Fruit fly (Drosophila melanogaster) whole organism, embryonic: ENCODE data around the gene Spc105R.

ENCODE experiments used
- Blimp-1 ChIP-seq: fragments of 200-800 bp; sonication (Bioruptor generic); optimal IDR thresholded peaks from 3 replicates; lab custom pipeline; 2018; ENCODE audit warnings: missing biosample characterization, missing genetic modification characterization, mild to moderate bottlenecking, moderate library complexity, missing genetic modification reagents
- CG10209 ChIP-seq: fragments of 200-800 bp; sonication (Bioruptor generic); optimal IDR thresholded peaks from 3 replicates; lab custom pipeline; 2017; ENCODE audit warnings: missing biosample characterization, mild to moderate bottlenecking, missing genetic modification characterization, missing genetic modification reagents
- CG11695 ChIP-seq: fragments of 200-800 bp; sonication (Bioruptor generic); IDR thresholded peaks from 3 replicates; pipeline ENCODE4 v1.3.6; 2022; ENCODE audit warnings: missing biosample characterization, missing genetic modification characterization
- CG12299 ChIP-seq: fragments of 200-800 bp; sonication (Bioruptor generic); optimal IDR thresholded peaks from 2 replicates; lab custom pipeline; 2018; ENCODE audit warnings: missing biosample characterization, mild to moderate bottlenecking, missing genetic modification characterization
- CG1233 ChIP-seq: fragments of 200-800 bp; sonication (Bioruptor generic); optimal IDR thresholded peaks from 4 replicates; lab custom pipeline; 2018; ENCODE audit warnings: missing biosample characterization, mild to moderate bottlenecking, missing genetic modification characterization
- CG14441 ChIP-seq: fragments of 200-800 bp; sonication (Bioruptor generic); IDR thresholded peaks from 2 replicates; pipeline ENCODE4 v1.3.6; 2022; ENCODE audit warnings: missing biosample characterization, missing genetic modification characterization
- CG14667 ChIP-seq: fragments of 200-800 bp; sonication (Bioruptor generic); IDR thresholded peaks from 2 replicates; pipeline ENCODE4 v1.3.6; 2022; ENCODE audit warnings: missing biosample characterization, missing genetic modification characterization
- CG14965 ChIP-seq: fragments of 200-800 bp; sonication (Bioruptor generic); optimal IDR thresholded peaks from 2 replicates; lab custom pipeline; 2016; ENCODE audit warnings: missing biosample characterization, missing genetic modification characterization, borderline replicate concordance
- CG15011 ChIP-seq: fragments of 200-800 bp; sonication (Bioruptor generic); optimal IDR thresholded peaks from 3 replicates; lab custom pipeline; 2018; ENCODE audit warnings: missing biosample characterization, mild to moderate bottlenecking, missing genetic modification characterization
- CG15479 ChIP-seq: fragments of 200-800 bp; sonication (Bioruptor generic); optimal IDR thresholded peaks from 3 replicates; lab custom pipeline; 2019; ENCODE audit warnings: missing biosample characterization, mild to moderate bottlenecking, missing genetic modification characterization, moderate library complexity
- CG16779 ChIP-seq: fragments of 200-800 bp; sonication (Bioruptor generic); IDR thresholded peaks from 2 replicates; pipeline ENCODE4 v1.3.6; 2022; ENCODE audit warnings: missing biosample characterization, missing genetic modification characterization
- CG18764 ChIP-seq: fragments of 200-800 bp; sonication (Bioruptor generic); optimal IDR thresholded peaks from 3 replicates; lab custom pipeline; 2016; ENCODE audit warnings: missing biosample characterization, missing genetic modification characterization
- CG2678 ChIP-seq: fragments of 200-800 bp; sonication (Bioruptor generic); optimal IDR thresholded peaks from 3 replicates; lab custom pipeline; 2019; ENCODE audit warnings: missing biosample characterization, mild to moderate bottlenecking, missing genetic modification characterization, moderate library complexity
- CG3065 ChIP-seq: fragments of 200-800 bp; sonication (Bioruptor generic); optimal IDR thresholded peaks from 2 replicates; lab custom pipeline; 2016; ENCODE audit warnings: missing biosample characterization, missing genetic modification characterization
- CG3163 ChIP-seq: fragments of 200-800 bp; sonication (Bioruptor generic); optimal IDR thresholded peaks from 3 replicates; lab custom pipeline; 2016; ENCODE audit warnings: missing biosample characterization, missing genetic modification characterization
- CG4282 ChIP-seq: fragments of 200-800 bp; sonication (Bioruptor generic); optimal IDR thresholded peaks from 2 replicates; lab custom pipeline; 2016; ENCODE audit warnings: missing biosample characterization, missing genetic modification characterization
- CG4854 ChIP-seq: fragments of 200-800 bp; sonication (Bioruptor generic); optimal IDR thresholded peaks from 2 replicates; lab custom pipeline; 2016; ENCODE audit warnings: missing biosample characterization, missing genetic modification characterization, inconsistent platforms
- CG5953 ChIP-seq: fragments of 200-800 bp; sonication (Bioruptor generic); IDR thresholded peaks from 2 replicates; pipeline ENCODE4 v1.3.6; 2022; ENCODE audit warnings: missing biosample characterization, missing genetic modification characterization
- CG6272 ChIP-seq: fragments of 200-800 bp; sonication (Bioruptor generic); IDR thresholded peaks from 2 replicates; pipeline ENCODE4 v1.3.6; 2022; ENCODE audit warnings: missing biosample characterization, missing genetic modification characterization
- CG6654 ChIP-seq: fragments of 200-800 bp; sonication (Bioruptor generic); optimal IDR thresholded peaks from 2 replicates; lab custom pipeline; 2017; ENCODE audit warnings: missing biosample characterization, mild to moderate bottlenecking, missing genetic modification characterization
- CG6689 ChIP-seq: fragments of 200-800 bp; sonication (Bioruptor generic); IDR thresholded peaks from 2 replicates; pipeline ENCODE4 v1.3.6; 2022; ENCODE audit warnings: missing biosample characterization, missing genetic modification characterization
- CG8388 ChIP-seq: fragments of 200-800 bp; sonication (Bioruptor generic); optimal IDR thresholded peaks from 2 replicates; lab custom pipeline; 2019; ENCODE audit warnings: missing biosample characterization, mild to moderate bottlenecking, missing genetic modification characterization, moderate library complexity
- Camta ChIP-seq: fragments of 200-800 bp; sonication (Bioruptor generic); optimal IDR thresholded peaks from 2 replicates; lab custom pipeline; 2016; ENCODE audit warnings: missing biosample characterization, missing genetic modification characterization
- H2.0 ChIP-seq: fragments of 200-800 bp; sonication (Bioruptor generic); IDR thresholded peaks from 2 replicates; pipeline ENCODE4 v1.3.6; 2022; ENCODE audit warnings: missing biosample characterization, missing genetic modification characterization
- HLH4C ChIP-seq: fragments of 200-800 bp; sonication (Bioruptor generic); IDR thresholded peaks from 3 replicates; pipeline ENCODE4 v1.3.6; 2022; ENCODE audit warnings: missing biosample characterization, missing genetic modification characterization; ENCODE audit not compliant: partially characterized antibody
- HLHmδ ChIP-seq: fragments of 200-800 bp; sonication (Bioruptor generic); optimal IDR thresholded peaks from 2 replicates; lab custom pipeline; 2018; ENCODE audit warnings: missing biosample characterization, mild to moderate bottlenecking, missing genetic modification characterization, moderate library complexity
- Hmx ChIP-seq: fragments of 200-800 bp; sonication (Bioruptor generic); optimal IDR thresholded peaks from 2 replicates; lab custom pipeline; 2016; ENCODE audit warnings: missing biosample characterization, missing genetic modification characterization
- Jarid2 ChIP-seq: fragments of 200-800 bp; sonication (Bioruptor generic); optimal IDR thresholded peaks from 3 replicates; lab custom pipeline; 2017; ENCODE audit warnings: mild to moderate bottlenecking, missing biosample characterization, missing genetic modification reagents, missing genetic modification characterization
- Lpt ChIP-seq: fragments of >200 bp; optimal IDR thresholded peaks from 2 replicates; lab custom pipeline; 2018; ENCODE audit warnings: missing biosample characterization, missing genetic modification characterization
- NC2α ChIP-seq: fragments of 200-800 bp; sonication (Bioruptor generic); optimal IDR thresholded peaks from 2 replicates; lab custom pipeline; 2016; ENCODE audit warnings: missing biosample characterization, missing genetic modification characterization
- NfI ChIP-seq: fragments of 200-800 bp; sonication (Bioruptor generic); optimal IDR thresholded peaks from 3 replicates; lab custom pipeline; 2018; ENCODE audit warnings: missing biosample characterization, mild to moderate bottlenecking, missing genetic modification characterization, moderate library complexity
- Scr ChIP-seq: fragments of 200-800 bp; sonication (Bioruptor generic); IDR thresholded peaks from 2 replicates; pipeline ENCODE4 v1.3.6; 2022; ENCODE audit warnings: missing biosample characterization, missing genetic modification characterization; ENCODE audit not compliant: partially characterized antibody
- Spps ChIP-seq: fragments of 200-800 bp; sonication (Bioruptor generic); optimal IDR thresholded peaks from 2 replicates; lab custom pipeline; 2018; ENCODE audit warnings: missing biosample characterization, mild to moderate bottlenecking, missing genetic modification characterization
- bigmax ChIP-seq: fragments of 200-800 bp; sonication (Bioruptor generic); optimal IDR thresholded peaks from 2 replicates; lab custom pipeline; 2018; ENCODE audit warnings: missing biosample characterization, mild to moderate bottlenecking, missing genetic modification characterization
- bowl ChIP-seq: fragments of 200-800 bp; sonication (Bioruptor generic); IDR thresholded peaks from 2 replicates; pipeline ENCODE4 v1.3.6; 2022; ENCODE audit warnings: missing biosample characterization, missing genetic modification characterization
- cad ChIP-seq: fragments of >200 bp; optimal IDR thresholded peaks from 2 replicates; lab custom pipeline; 2017; ENCODE audit warnings: missing biosample characterization, missing genetic modification characterization
- corto ChIP-seq: fragments of 200-800 bp; sonication (Bioruptor generic); optimal IDR thresholded peaks from 2 replicates; lab custom pipeline; 2016; ENCODE audit warnings: missing biosample characterization, mild to moderate bottlenecking, missing genetic modification characterization, moderate library complexity
- emc ChIP-seq: fragments of 200-800 bp; sonication (Bioruptor generic); optimal IDR thresholded peaks from 2 replicates; lab custom pipeline; 2016; ENCODE audit warnings: missing biosample characterization, missing genetic modification characterization
- eyg ChIP-seq: fragments of 200-800 bp; sonication (Bioruptor generic); optimal IDR thresholded peaks from 3 replicates; lab custom pipeline; 2016; ENCODE audit warnings: missing biosample characterization, missing genetic modification characterization
- fd64A ChIP-seq: fragments of 200-800 bp; sonication (Bioruptor generic); optimal IDR thresholded peaks from 3 replicates; lab custom pipeline; 2018; ENCODE audit warnings: missing biosample characterization, mild to moderate bottlenecking, missing genetic modification characterization
- gce ChIP-seq: fragments of 200-800 bp; sonication (Bioruptor generic); IDR thresholded peaks from 3 replicates; pipeline ENCODE4 v1.3.6; 2022; ENCODE audit warnings: missing biosample characterization, missing genetic modification characterization
- gsb-n ChIP-seq: fragments of 200-800 bp; sonication (Bioruptor generic); optimal IDR thresholded peaks from 3 replicates; lab custom pipeline; 2018; ENCODE audit warnings: missing biosample characterization, mild to moderate bottlenecking, missing genetic modification characterization
- lbe ChIP-seq: fragments of 200-800 bp; sonication (Bioruptor generic); optimal IDR thresholded peaks from 2 replicates; lab custom pipeline; 2016; ENCODE audit warnings: missing biosample characterization, mild to moderate bottlenecking, missing genetic modification characterization
- nmo ChIP-seq: fragments of 200-800 bp; sonication (Bioruptor generic); optimal IDR thresholded peaks from 2 replicates; lab custom pipeline; 2018; ENCODE audit warnings: missing biosample characterization, mild to moderate bottlenecking, missing genetic modification characterization, moderate library complexity
- pros ChIP-seq: fragments of 200-800 bp; sonication (Bioruptor generic); optimal IDR thresholded peaks from 3 replicates; lab custom pipeline; 2019; ENCODE audit warnings: missing biosample characterization, mild to moderate bottlenecking, missing genetic modification characterization, moderate library complexity
- psq ChIP-seq: fragments of 200-800 bp; sonication (Bioruptor generic); optimal IDR thresholded peaks from 2 replicates; lab custom pipeline; 2017; ENCODE audit warnings: missing biosample characterization, missing genetic modification characterization
- scrt ChIP-seq: fragments of 200-800 bp; sonication (Bioruptor generic); optimal IDR thresholded peaks from 2 replicates; lab custom pipeline; 2018; ENCODE audit warnings: missing biosample characterization, mild to moderate bottlenecking, missing genetic modification characterization, moderate library complexity
- ssp ChIP-seq: fragments of 200-800 bp; sonication (Bioruptor generic); IDR thresholded peaks from 2 replicates; pipeline ENCODE4 v1.3.6; 2022; ENCODE audit warnings: missing biosample characterization, missing genetic modification characterization
- sug ChIP-seq: fragments of 200-800 bp; optimal IDR thresholded peaks from 2 replicates; lab custom pipeline; 2019; ENCODE audit warnings: missing biosample characterization, mild to moderate bottlenecking, missing genetic modification characterization, moderate library complexity
- zf30C ChIP-seq: fragments of 200-800 bp; sonication (Bioruptor generic); optimal IDR thresholded peaks from 3 replicates; lab custom pipeline; 2018; ENCODE audit warnings: missing biosample characterization, mild to moderate bottlenecking, missing genetic modification characterization

Spc105R gene

DNA sequence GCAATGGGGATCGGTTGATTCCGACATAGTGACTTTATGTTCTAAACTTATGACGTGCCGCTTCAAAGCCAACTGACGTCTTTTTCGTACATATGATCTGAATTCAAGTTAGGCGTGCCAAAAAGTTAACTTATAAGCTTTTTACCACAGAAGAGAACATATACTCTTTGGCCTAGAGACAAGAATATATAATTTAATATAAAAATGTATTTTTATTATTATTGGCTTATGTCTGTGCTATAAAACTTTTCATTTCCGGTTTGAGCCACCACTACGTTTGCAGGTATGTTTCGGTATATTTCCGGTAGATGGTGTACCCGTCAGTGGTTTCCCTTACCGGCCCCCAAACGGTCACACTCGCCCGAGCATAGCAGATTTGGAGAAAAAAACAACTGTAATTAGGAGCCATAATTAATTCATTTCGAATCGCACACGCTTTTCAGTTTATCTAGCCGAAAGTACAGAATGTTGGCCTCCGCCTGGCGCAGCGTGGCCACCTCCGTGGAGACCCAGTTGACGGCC is 1.8 kb upstream of the Spc105R start, which contains the start of the genes CG3698 and tzn (continued):
- peak; percentile 93 for TF ChIP-seq gce (GFP tag; lab: Robert Waterston, UW)
- TF ChIP-seq Spps: peak; percentile 79
- TF ChIP-seq Hmx (GFP tag; lab: Kevin White, UChicago): no peak
- peak; percentile 93 for TF ChIP-seq CG5953
- TF ChIP-seq CG3163 (GFP tag; lab: Kevin White, UChicago): peak; percentile 58
- TF ChIP-seq bowl (GFP tag; lab: Robert Waterston, UW): peak; percentile 78
- no peak for TF ChIP-seq Scr (GFP tag; lab: Robert Waterston, UW)
- TF ChIP-seq pros (GFP tag; lab: Kevin White, UChicago): no peak
- peak; percentile 89 for TF ChIP-seq CG14441 (GFP tag; lab: Robert Waterston, UW)
- TF ChIP-seq zf30C (GFP tag; lab: Kevin White, UChicago): peak; percentile 39
- TF ChIP-seq CG4282: peak; percentile 38
- TF ChIP-seq HLHmδ (GFP tag; lab: Kevin White, UChicago): peak; percentile 92
- peak; percentile 89 for TF ChIP-seq CG4854
- TF ChIP-seq emc (GFP tag; lab: Kevin White, UChicago): peak; percentile 82
- TF ChIP-seq lbe (GFP tag; lab: Kevin White, UChicago): no peak
- TF ChIP-seq Jarid2 (GFP tag; lab: Kevin White, UChicago): peak; percentile 90
- peak; percentile 86 for TF ChIP-seq CG6272 (GFP tag; lab: Robert Waterston, UW)
- TF ChIP-seq CG16779 (GFP tag; lab: Robert Waterston, UW): peak; percentile 84
- peak; percentile 88 for TF ChIP-seq CG6654 (GFP tag; lab: Kevin White, UChicago)
- TF ChIP-seq CG2678 (tag; lab: Kevin White, UChicago): no peak
- TF ChIP-seq psq (GFP tag; lab: Kevin White, UChicago): peak; percentile 87
- peak; percentile 66 for TF ChIP-seq NC2α (GFP tag; lab: Kevin White, UChicago)
- peak; percentile 90 for TF ChIP-seq CG3065 (GFP tag; lab: Kevin White, UChicago)
- peak; percentile 87 for TF ChIP-seq Camta
- TF ChIP-seq nmo (GFP tag; lab: Kevin White, UChicago): peak; percentile 91
- TF ChIP-seq CG14667: peak; percentile 88
- TF ChIP-seq CG18764 (GFP tag; lab: Kevin White, UChicago): peak; percentile 94
- peak; percentile 98 for TF ChIP-seq NfI (GFP tag; lab: Kevin White, UChicago)
- peak; percentile 40 for TF ChIP-seq CG14965 (GFP tag; lab: Kevin White, UChicago)
- peak; percentile 12 for TF ChIP-seq CG15479 (GFP tag; lab: Kevin White, UChicago)
- peak; percentile 97 for TF ChIP-seq CG10209
- peak; percentile 85 for TF ChIP-seq CG6689 (GFP tag; lab: Robert Waterston, UW)
- no peak for TF ChIP-seq scrt (GFP tag; lab: Kevin White, UChicago)
- no peak for TF ChIP-seq corto (GFP tag; lab: Kevin White, UChicago)
- TF ChIP-seq bigmax (GFP tag; lab: Kevin White, UChicago): peak; percentile 76
- TF ChIP-seq H2.0 (GFP tag; lab: Robert Waterston, UW): peak; percentile 91
- peak; percentile 73 for TF ChIP-seq CG12299 (tag; lab: Kevin White, UChicago)
- peak; percentile 87 for TF ChIP-seq sug (tag; lab: Kevin White, UChicago)
- no peak for TF ChIP-seq cad (GFP tag; lab: Kevin White, UChicago)
- TF ChIP-seq Lpt (GFP tag; lab: Kevin White, UChicago): no peak
- peak; percentile 85 for TF ChIP-seq fd64A (GFP tag; lab: Kevin White, UChicago)
- TF ChIP-seq CG15011: peak; percentile 87
- TF ChIP-seq Blimp-1 (GFP tag; lab: Kevin White, UChicago): no peak
- no peak for TF ChIP-seq HLH4C
- peak; percentile 82 for TF ChIP-seq eyg (GFP tag; lab: Kevin White, UChicago)
- TF ChIP-seq gsb-n (tag; lab: Kevin White, UChicago): peak; percentile 92
- TF ChIP-seq CG1233 (GFP tag; lab: Kevin White, UChicago): peak; percentile 97
- peak; percentile 89 for TF ChIP-seq CG8388 (GFP tag; lab: Kevin White, UChicago)
- peak; percentile 81 for TF ChIP-seq ssp
- peak; percentile 76 for TF ChIP-seq CG11695 (GFP tag; lab: Robert Waterston, UW)
